Fruit fly (Drosophila melanogaster) whole organism, pupa: ENCODE data around the gene CG9215.

Experiments
- CG10348 ChIP-seq: fragments of 200-800 bp; sonication (Bioruptor generic); IDR thresholded peaks from 2 replicates; pipeline ENCODE4 v1.3.6; 2022; ENCODE audit warnings: missing biosample characterization, missing genetic modification characterization
- CG15710 ChIP-seq: fragments of 200-800 bp; sonication (Bioruptor generic); optimal IDR thresholded peaks from 2 replicates; lab custom pipeline; 2018; ENCODE audit warnings: missing biosample characterization, mild to moderate bottlenecking, missing genetic modification characterization, moderate library complexity
- CG34367 ChIP-seq: fragments of 200-800 bp; sonication (Bioruptor generic); optimal IDR thresholded peaks from 2 replicates; lab custom pipeline; 2018; ENCODE audit warnings: missing biosample characterization, mild to moderate bottlenecking, missing genetic modification characterization
- CG9948 ChIP-seq: fragments of 200-800 bp; sonication (Bioruptor generic); optimal IDR thresholded peaks from 2 replicates; lab custom pipeline; 2018; ENCODE audit warnings: missing biosample characterization, mild to moderate bottlenecking, missing genetic modification characterization, moderate library complexity
- D1 ChIP-seq: fragments of 200-800 bp; sonication (Bioruptor generic); optimal IDR thresholded peaks from 2 replicates; lab custom pipeline; 2018; ENCODE audit warnings: missing biosample characterization, mild to moderate bottlenecking, missing genetic modification characterization, moderate library complexity
- EcR ChIP-seq: fragments of 200-800 bp; sonication (Bioruptor generic); optimal IDR thresholded peaks from 3 replicates; lab custom pipeline; 2019; ENCODE audit warnings: missing biosample characterization, missing genetic modification characterization, mild to moderate bottlenecking, moderate library complexity, missing genetic modification reagents
- Pif1A ChIP-seq: fragments of 200-800 bp; sonication (Bioruptor generic); optimal IDR thresholded peaks from 3 replicates; lab custom pipeline; 2016; ENCODE audit warnings: missing biosample characterization, missing genetic modification characterization
- fd96Ca ChIP-seq: fragments of 200-800 bp; sonication (Bioruptor generic); IDR thresholded peaks from 3 replicates; pipeline ENCODE4 v1.3.6; 2022; ENCODE audit warnings: missing biosample characterization, missing genetic modification characterization

DNA sequence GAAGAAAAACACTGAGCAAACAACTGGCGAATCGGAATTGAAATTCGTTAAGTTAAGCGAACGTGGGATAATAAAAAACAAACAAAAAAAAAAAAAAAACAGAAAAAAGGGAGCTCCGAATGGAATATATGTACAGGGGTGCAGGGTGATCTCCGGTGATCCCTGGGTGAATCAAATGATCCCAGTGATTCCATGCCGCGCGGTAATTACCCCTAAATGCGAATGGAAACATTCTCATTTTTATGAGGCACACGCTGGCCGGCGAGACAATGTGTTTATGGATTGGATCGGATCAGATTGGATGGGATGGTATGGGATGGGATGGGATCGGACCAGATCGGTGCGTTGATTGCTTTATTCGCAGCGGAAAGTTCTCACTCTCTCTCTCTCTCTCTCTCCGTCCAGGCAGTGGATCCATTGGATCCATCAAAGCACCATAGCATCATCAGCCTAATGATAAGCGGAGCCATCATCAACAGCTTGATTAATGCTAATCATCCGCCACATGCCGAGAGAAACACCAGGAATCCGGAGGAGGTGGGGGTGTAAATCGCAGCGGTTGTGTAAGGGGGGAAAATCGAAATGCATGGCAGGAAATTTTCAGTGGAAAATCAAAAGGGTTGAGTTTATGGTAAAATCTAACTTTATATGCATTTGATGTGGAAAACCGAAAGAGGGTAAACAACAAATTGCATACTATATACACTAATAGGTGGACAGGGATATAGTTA is 37.0 kb downstream of the CG9215 start:
- TF ChIP-seq EcR (GFP tag; lab: Kevin White, UChicago) (no peak), fd96Ca (GFP tag; lab: Robert Waterston, UW) (no peak), CG9948 (tag; lab: Kevin White, UChicago) (no peak), CG10348 (GFP tag; lab: Robert Waterston, UW) (no peak), CG34367 (tag; lab: Kevin White, UChicago) (no peak), D1 (no peak), CG15710 (tag; lab: Kevin White, UChicago) (no peak), Pif1A (GFP tag; lab: Kevin White, UChicago) (no peak)
